Worm (Caenorhabditis elegans) whole organism, L3 larva: ENCODE results near the gene chil-14.
A peak's percentile ranks its signal among the peaks of the same experiment; 100 is the strongest.

Source experiments
- R02D3.7 ChIP-seq: fragments of 150-350 bp; optimal IDR thresholded peaks from 2 replicates; lab custom pipeline; 2014; ENCODE audit warnings: missing biosample characterization, missing genetic modification characterization
- ZK546.5 ChIP-seq: sonication (generic microtip); optimal IDR thresholded peaks from 2 replicates; lab custom pipeline; 2017; ENCODE audit warnings: missing biosample characterization, missing genetic modification characterization
- aly-2 ChIP-seq: fragments of 150-350 bp; optimal IDR thresholded peaks from 2 replicates; lab custom pipeline; 2014; ENCODE audit warnings: missing biosample characterization, missing genetic modification characterization
- ceh-28 ChIP-seq: fragments of 150-350 bp; optimal IDR thresholded peaks from 2 replicates; lab custom pipeline; 2014; ENCODE audit warnings: missing biosample characterization, missing genetic modification reagents, missing genetic modification characterization
- ceh-82 ChIP-seq: fragments of 150-350 bp; optimal IDR thresholded peaks from 2 replicates; lab custom pipeline; 2014; ENCODE audit warnings: missing biosample characterization, missing genetic modification characterization
- daf-12 ChIP-seq: fragments of 150-350 bp; optimal IDR thresholded peaks from 2 replicates; lab custom pipeline; 2014; ENCODE audit warnings: missing biosample characterization, missing genetic modification reagents, missing genetic modification characterization
- egl-27 ChIP-seq: sonication (generic microtip); optimal IDR thresholded peaks from 4 replicates; lab custom pipeline; 2017; ENCODE audit warnings: missing biosample characterization, missing genetic modification reagents, missing genetic modification characterization
- elt-1 ChIP-seq: fragments of 150-350 bp; optimal IDR thresholded peaks from 2 replicates; lab custom pipeline; 2014; ENCODE audit warnings: missing biosample characterization, missing genetic modification characterization
- elt-3 ChIP-seq, 3 experiments: fragments of 150-350 bp in 1 of 3; sonication (generic microtip) in 2 of 3; optimal IDR thresholded peaks; 2 replicates in 2 of 3; 4 replicates in 1 of 3; lab custom pipeline; 2014 to 2017; ENCODE audit warnings: missing biosample characterization in 3 of 3, missing genetic modification characterization in 3 of 3
- fkh-10 ChIP-seq: sonication (generic microtip); optimal IDR thresholded peaks from 2 replicates; lab custom pipeline; 2017; ENCODE audit warnings: missing biosample characterization, missing genetic modification reagents, missing genetic modification characterization
- fkh-2 ChIP-seq: fragments of 150-350 bp; optimal IDR thresholded peaks from 2 replicates; lab custom pipeline; 2014; ENCODE audit warnings: missing biosample characterization, missing genetic modification reagents, missing genetic modification characterization
- fos-1 ChIP-seq: fragments of 150-350 bp; optimal IDR thresholded peaks from 2 replicates; lab custom pipeline; 2014; ENCODE audit warnings: missing biosample characterization, missing genetic modification characterization
- jun-1 ChIP-seq: fragments of 150-350 bp; optimal IDR thresholded peaks from 2 replicates; lab custom pipeline; 2014; ENCODE audit warnings: missing biosample characterization, missing genetic modification reagents, missing genetic modification characterization
- lin-39 ChIP-seq: fragments of 150-350 bp; optimal IDR thresholded peaks from 2 replicates; lab custom pipeline; 2018; ENCODE audit warnings: missing biosample characterization, missing genetic modification reagents, missing genetic modification characterization
- mdl-1 ChIP-seq: fragments of 150-350 bp; optimal IDR thresholded peaks from 2 replicates; lab custom pipeline; 2014; ENCODE audit warnings: missing biosample characterization, missing genetic modification characterization
- mml-1 ChIP-seq: fragments of 150-350 bp; sonication (generic microtip); optimal IDR thresholded peaks from 3 replicates; lab custom pipeline; 2014; ENCODE audit warnings: missing biosample characterization, missing genetic modification characterization
- nfya-1 ChIP-seq: sonication (generic microtip); optimal IDR thresholded peaks from 2 replicates; lab custom pipeline; 2017; ENCODE audit warnings: missing genetic modification characterization, mild to moderate bottlenecking, missing compliant biosample characterization, antibody characterized with exemption, moderate library complexity; ENCODE audit not compliant: insufficient read depth
- nhr-11 ChIP-seq: fragments of 150-350 bp; optimal IDR thresholded peaks from 2 replicates; lab custom pipeline; 2014; ENCODE audit warnings: missing biosample characterization, missing genetic modification characterization
- nhr-23 ChIP-seq: fragments of 150-350 bp; optimal IDR thresholded peaks from 2 replicates; lab custom pipeline; 2014; ENCODE audit warnings: missing biosample characterization, missing genetic modification reagents, missing genetic modification characterization
- nhr-25 ChIP-seq: sonication (generic microtip); optimal IDR thresholded peaks from 2 replicates; lab custom pipeline; 2017; ENCODE audit warnings: missing biosample characterization, missing genetic modification characterization
- nhr-28 ChIP-seq: fragments of 150-350 bp; optimal IDR thresholded peaks from 2 replicates; lab custom pipeline; 2014; ENCODE audit warnings: missing biosample characterization, missing genetic modification characterization
- nhr-43 ChIP-seq: sonication (generic microtip); optimal IDR thresholded peaks from 2 replicates; lab custom pipeline; 2016; ENCODE audit warnings: mild to moderate bottlenecking, missing genetic modification characterization, missing compliant biosample characterization; ENCODE audit not compliant: poor library complexity, severe bottlenecking
- nhr-67 ChIP-seq: fragments of 150-350 bp; optimal IDR thresholded peaks from 2 replicates; lab custom pipeline; 2014; ENCODE audit warnings: missing biosample characterization, missing genetic modification characterization
- nhr-76 ChIP-seq: fragments of 150-350 bp; sonication (generic microtip); optimal IDR thresholded peaks from 5 replicates; lab custom pipeline; 2014; ENCODE audit warnings: missing biosample characterization, missing genetic modification characterization
- nhr-77 ChIP-seq: fragments of 150-350 bp; optimal IDR thresholded peaks from 2 replicates; lab custom pipeline; 2014; ENCODE audit warnings: missing biosample characterization, missing genetic modification characterization
- pha-4 ChIP-seq: fragments of 150-350 bp; optimal IDR thresholded peaks from 2 replicates; lab custom pipeline; 2014; ENCODE audit warnings: missing biosample characterization, missing genetic modification reagents, missing genetic modification characterization
- pqm-1 ChIP-seq: fragments of 150-350 bp; optimal IDR thresholded peaks from 2 replicates; lab custom pipeline; 2017; ENCODE audit warnings: missing biosample characterization, missing genetic modification characterization, inconsistent platforms
- sea-2 ChIP-seq: fragments of 150-350 bp; sonication (generic microtip); optimal IDR thresholded peaks from 4 replicates; lab custom pipeline; 2014; ENCODE audit warnings: missing biosample characterization, missing genetic modification reagents, missing genetic modification characterization
- skn-1 ChIP-seq: fragments of 150-350 bp; optimal IDR thresholded peaks from 2 replicates; lab custom pipeline; 2014; ENCODE audit warnings: missing biosample characterization, missing genetic modification characterization
- unc-62 ChIP-seq: fragments of 150-350 bp; sonication (generic microtip); optimal IDR thresholded peaks from 4 replicates; lab custom pipeline; 2014; ENCODE audit warnings: missing biosample characterization, missing genetic modification reagents, missing genetic modification characterization
- zag-1 ChIP-seq: fragments of 150-350 bp; optimal IDR thresholded peaks from 2 replicates; lab custom pipeline; 2014; ENCODE audit warnings: missing biosample characterization, missing genetic modification characterization
- ztf-11 ChIP-seq: fragments of 150-350 bp; optimal IDR thresholded peaks from 2 replicates; lab custom pipeline; 2014; ENCODE audit warnings: missing biosample characterization, missing genetic modification characterization

Gene chil-14

DNA sequence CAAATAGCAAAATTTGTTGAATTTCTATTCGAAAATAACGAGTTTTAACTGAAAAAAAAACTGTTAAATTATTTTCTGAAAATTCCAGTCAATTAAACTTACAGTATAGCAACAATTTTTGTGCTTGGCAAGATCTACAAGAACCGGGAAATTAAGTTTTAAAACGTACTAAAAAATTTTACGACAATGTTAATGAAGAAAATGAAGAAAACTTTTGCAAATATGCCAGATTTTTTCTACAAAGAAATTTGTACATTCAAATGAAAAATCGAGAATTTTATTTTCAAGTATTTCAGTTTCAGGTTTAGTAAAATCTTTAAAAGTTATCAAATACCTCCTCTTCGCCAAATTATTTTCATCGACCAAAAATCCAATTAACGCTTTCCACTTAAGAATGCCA, 12.8 kb upstream of the chil-14 start, which contains the start of gene cnc-11:
Gene cnc-11 (plus strand): TSS at position 301 of the 400 bp plus-strand sequence.
- TF ChIP-seq nhr-43 (tag; lab: Kevin White, UChicago) (no peak), egl-27 (tag; lab: Kevin White, UChicago) (no peak), lin-39 (tag; lab: Kevin White, UChicago) (no peak), nhr-77 (tag; lab: Kevin White, UChicago) (no peak), pqm-1 (no peak), mdl-1 (no peak), zag-1 (tag; lab: Kevin White, UChicago) (no peak), nhr-23 (tag; lab: Kevin White, UChicago) (no peak), fos-1 (tag; lab: Kevin White, UChicago) (no peak), skn-1 (tag; lab: Kevin White, UChicago) (no peak), daf-12 (tag; lab: Kevin White, UChicago) (no peak), nhr-11 (tag; lab: Kevin White, UChicago) (no peak), ceh-28 (no peak), jun-1 (no peak), R02D3.7 (no peak), fkh-2 (no peak)
- TF ChIP-seq, all 47 proteins: peak for 0

DNA sequence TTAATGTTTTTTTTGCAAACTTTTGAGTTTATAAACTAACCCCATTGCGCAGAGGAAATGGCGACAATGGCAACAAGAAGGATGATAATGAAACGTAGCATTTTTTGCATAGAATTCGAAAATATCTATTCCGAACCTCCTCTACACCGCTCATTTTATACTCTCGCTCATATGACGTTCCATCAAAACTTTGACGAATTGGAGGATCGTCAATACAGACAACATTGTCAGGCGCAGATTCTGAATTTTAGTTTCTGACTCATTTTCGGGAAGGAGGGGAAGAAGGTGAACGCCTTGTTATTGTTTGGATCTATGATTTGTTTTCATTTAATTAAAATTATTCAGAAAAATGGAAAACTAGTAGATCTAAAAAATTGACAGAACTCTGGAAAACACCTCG, 10.7 kb upstream of the chil-14 start, which contains the start of gene cnc-1:
Gene cnc-1 (minus strand): TSS at position 101 of the 400 bp plus-strand sequence.
- TF ChIP-seq mdl-1 (no peak), mml-1 (tag; lab: Kevin White, UChicago) (no peak), jun-1 (no peak), pha-4 (tag; lab: Kevin White, UChicago) (no peak), nhr-25 (tag; lab: Kevin White, UChicago) (no peak), egl-27 (tag; lab: Kevin White, UChicago) (no peak), unc-62 (GFP tag; lab: Kevin White, UChicago) (no peak), ztf-11 (tag; lab: Kevin White, UChicago) (no peak), fkh-10 (GFP tag; lab: Kevin White, UChicago) (no peak), nfya-1 (tag; lab: Kevin White, UChicago) (no peak), nhr-76 (tag; lab: Kevin White, UChicago) (no peak), aly-2 (tag; lab: Kevin White, UChicago) (no peak)

- TF ChIP-seq sea-2 (no peak), mml-1 (tag; lab: Kevin White, UChicago) (no peak), zag-1 (tag; lab: Kevin White, UChicago) (no peak), nhr-67 (tag; lab: Kevin White, UChicago) (no peak), egl-27 (tag; lab: Kevin White, UChicago) (no peak), ceh-28 (no peak), pqm-1 (no peak), elt-3 (tag; optimal IDR thresholded peaks at IDR 0.05; lab: Kevin White, UChicago) (no peak), nhr-28 (tag; lab: Kevin White, UChicago) (no peak), elt-1 (tag; lab: Kevin White, UChicago) (no peak), nfya-1 (tag; lab: Kevin White, UChicago) (no peak), fkh-2 (no peak), nhr-25 (tag; lab: Kevin White, UChicago) (no peak), ZK546.5 (no peak), unc-62 (GFP tag; lab: Kevin White, UChicago) (no peak)
Observed at ce11 chrV:1445081-1445480, 9.8 kb upstream of the chil-14 start, which contains the start of gene cnc-5. Gene cnc-5 (plus strand): TSS chrV:1445381.

- no peak for TF ChIP-seq ceh-82 (tag; lab: Kevin White, UChicago)
Observed at ce11 chrV:1447079-1447478, 7.8 kb upstream of the chil-14 start, which contains the start of gene cnc-4. Gene cnc-4 (plus strand): TSS chrV:1447195.

DNA sequence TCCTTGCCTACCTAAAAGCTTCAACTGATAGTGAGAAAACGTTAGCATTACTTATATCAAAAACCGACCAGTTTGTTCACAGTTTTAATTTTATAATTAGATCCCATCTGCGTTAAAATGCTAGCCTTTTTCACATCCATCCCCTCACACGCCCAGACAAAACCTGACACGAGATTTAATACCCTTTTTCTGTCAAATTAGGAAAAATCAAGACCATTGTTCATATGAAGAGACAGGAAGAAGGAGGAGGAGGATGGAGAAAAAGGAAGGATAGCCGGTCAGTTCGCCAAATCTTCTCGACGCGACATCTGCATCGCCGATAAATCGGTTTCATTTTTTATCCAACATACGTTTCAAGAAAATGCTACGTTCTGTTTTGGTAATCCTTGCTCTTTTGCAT, 7.1 kb upstream of the chil-14 start, which contains the start of gene cnc-3:
Gene cnc-3 (plus strand): TSS at position 281 of the 400 bp plus-strand sequence.
- TF ChIP-seq nhr-25 (tag; lab: Kevin White, UChicago), result peak; percentile 41
- TF ChIP-seq fkh-10 (GFP tag; lab: Kevin White, UChicago), result no peak
